Worm (Caenorhabditis elegans) whole organism, L1 larva: ENCODE results near the gene C07G3.10.

ENCODE experiments used
- aha-1 ChIP-seq: fragments of 150-350 bp; optimal IDR thresholded peaks from 2 replicates; lab custom pipeline; 2014; ENCODE audit warnings: missing biosample characterization, missing genetic modification characterization
- alr-1 ChIP-seq: fragments of 200-800 bp; sonication (Bioruptor generic); optimal IDR thresholded peaks from 2 replicates; lab custom pipeline; 2018; ENCODE audit warnings: borderline replicate concordance, mild to moderate bottlenecking, missing genetic modification characterization, missing compliant biosample characterization
- blmp-1 ChIP-seq: fragments of 150-350 bp; optimal IDR thresholded peaks from 2 replicates; lab custom pipeline; 2014; ENCODE audit warnings: missing biosample characterization, missing genetic modification characterization
- ceh-8 ChIP-seq: fragments of 200-800 bp; sonication (Bioruptor generic); optimal IDR thresholded peaks from 2 replicates; lab custom pipeline; 2018; ENCODE audit warnings: mild to moderate bottlenecking, missing genetic modification characterization, moderate library complexity, missing compliant biosample characterization
- ces-1 ChIP-seq: fragments of 150-350 bp; optimal IDR thresholded peaks from 2 replicates; lab custom pipeline; 2014; ENCODE audit warnings: missing biosample characterization, missing genetic modification reagents, missing genetic modification characterization
- dpl-1 ChIP-seq, 3 experiments: fragments of 150-350 bp in 2 of 3; sonication (generic microtip) in 1 of 3; optimal IDR thresholded peaks; 2 replicates each; lab custom pipeline; 2014 to 2017; ENCODE audit warnings: missing biosample characterization in 3 of 3, missing genetic modification characterization in 3 of 3, missing genetic modification reagents in 3 of 3
- efl-1 ChIP-seq, 4 experiments: fragments of 150-350 bp; optimal IDR thresholded peaks in 3 of 4; peaks in 1 of 4; 1 replicate in 1 of 4; 2 replicates in 3 of 4; lab custom pipeline; 2014; ENCODE audit warnings: missing biosample characterization in 2 of 4, missing genetic modification characterization in 2 of 4, missing genetic modification reagents in 2 of 4
- egl-13 ChIP-seq: sonication (generic microtip); optimal IDR thresholded peaks from 2 replicates; lab custom pipeline; 2016; ENCODE audit warnings: missing genotype, missing genetic modification reagents, missing genetic modification characterization, missing compliant biosample characterization
- elt-2 ChIP-seq: sonication (generic microtip); optimal IDR thresholded peaks from 2 replicates; lab custom pipeline; 2016; ENCODE audit warnings: missing genetic modification characterization, mild to moderate bottlenecking, inconsistent platforms, missing compliant biosample characterization, missing genetic modification reagents
- elt-3 ChIP-seq, 6 experiments: fragments of 150-350 bp in 1 of 6; sonication (generic microtip); optimal IDR thresholded peaks; 2 replicates each; lab custom pipeline; 2017 to 2018; ENCODE audit warnings: missing biosample characterization in 6 of 6, missing genetic modification characterization in 6 of 6, inconsistent platforms in 1 of 6
- fkh-10 ChIP-seq: sonication (generic microtip); optimal IDR thresholded peaks from 2 replicates; lab custom pipeline; 2017; ENCODE audit warnings: missing biosample characterization, missing genetic modification reagents, missing genetic modification characterization
- fkh-4 ChIP-seq: sonication (generic microtip); optimal IDR thresholded peaks from 2 replicates; lab custom pipeline; 2016; ENCODE audit warnings: missing compliant biosample characterization, missing genetic modification characterization, borderline replicate concordance
- fkh-8 ChIP-seq: sonication (generic microtip); optimal IDR thresholded peaks from 2 replicates; lab custom pipeline; 2016; ENCODE audit warnings: mild to moderate bottlenecking, missing genetic modification characterization, missing compliant biosample characterization
- grh-1 ChIP-seq: fragments of 200-800 bp; sonication (Bioruptor generic); IDR thresholded peaks from 2 replicates; pipeline ENCODE4 v1.3.6; 2022; ENCODE audit warnings: missing genetic modification reagents, missing genetic modification characterization, missing compliant biosample characterization
- isw-1 ChIP-seq: fragments of 200-800 bp; sonication (Bioruptor generic); IDR thresholded peaks from 2 replicates; pipeline ENCODE4 v1.3.6; 2022; ENCODE audit warnings: missing genetic modification characterization, missing compliant biosample characterization
- jun-1 ChIP-seq: fragments of 150-350 bp; optimal IDR thresholded peaks from 2 replicates; lab custom pipeline; 2014; ENCODE audit warnings: missing biosample characterization, missing genetic modification reagents, missing genetic modification characterization
- lsy-2 ChIP-seq, 2 experiments: fragments of 150-350 bp; optimal IDR thresholded peaks; 2 replicates each; lab custom pipeline; 2014; ENCODE audit warnings: missing biosample characterization in 2 of 2, missing genetic modification characterization in 2 of 2
- mep-1 ChIP-seq: fragments of 150-350 bp; optimal IDR thresholded peaks from 2 replicates; lab custom pipeline; 2014; ENCODE audit warnings: missing biosample characterization, missing genetic modification characterization
- nhr-77 ChIP-seq: fragments of 150-350 bp; optimal IDR thresholded peaks from 2 replicates; lab custom pipeline; 2014; ENCODE audit warnings: missing biosample characterization, missing genetic modification characterization
- skn-1 ChIP-seq: fragments of 150-350 bp; optimal IDR thresholded peaks from 2 replicates; lab custom pipeline; 2014; ENCODE audit warnings: missing biosample characterization, missing genetic modification characterization
- snpc-4 ChIP-seq: fragments of 150-350 bp; optimal IDR thresholded peaks from 2 replicates; lab custom pipeline; 2014; ENCODE audit warnings: missing biosample characterization, missing genetic modification characterization
- sup-37 ChIP-seq: fragments of 200-800 bp; sonication (Bioruptor generic); optimal IDR thresholded peaks from 2 replicates; lab custom pipeline; 2018; ENCODE audit warnings: mild to moderate bottlenecking, missing genetic modification characterization, missing compliant biosample characterization
- tbx-2 ChIP-seq: sonication (generic microtip); optimal IDR thresholded peaks from 2 replicates; lab custom pipeline; 2016; ENCODE audit warnings: missing genetic modification characterization, missing compliant biosample characterization
- unc-86 ChIP-seq: sonication (generic microtip); optimal IDR thresholded peaks from 2 replicates; lab custom pipeline; 2016; ENCODE audit warnings: missing genetic modification characterization, missing compliant biosample characterization
- ztf-4 ChIP-seq: fragments of 150-350 bp; optimal IDR thresholded peaks from 2 replicates; lab custom pipeline; 2014; ENCODE audit warnings: missing biosample characterization, missing genetic modification characterization

The C07G3.10 gene

ce11 chrV:3475021-3475420 lies 27.1 kb upstream of the C07G3.10 start, which contains the start of gene oac-2:
Gene oac-2, minus strand, starts transcription at chrV:3475121.
- TF ChIP-seq fkh-10 (GFP tag; lab: Kevin White, UChicago) = no peak
- no peak for TF ChIP-seq efl-1 (optimal IDR thresholded peaks at IDR 0.05; lab: Kevin White, UChicago)
- TF ChIP-seq efl-1 (GFP tag; optimal IDR thresholded peaks at IDR 0.05 in 1 of 2; lab: Kevin White, UChicago) = no peak

- TF ChIP-seq fkh-4 (tag; lab: Kevin White, UChicago) = no peak
- TF ChIP-seq ceh-8 (GFP tag; lab: Kevin White, UChicago) = no peak
- no peak for TF ChIP-seq fkh-8
- no peak for TF ChIP-seq elt-3 (tag; optimal IDR thresholded peaks at IDR 0.05; lab: Kevin White, UChicago)
- TF ChIP-seq sup-37 (GFP tag; lab: Kevin White, UChicago) = no peak
- TF ChIP-seq egl-13 (tag; lab: Kevin White, UChicago) = no peak
- TF ChIP-seq alr-1 (tag; lab: Kevin White, UChicago) = no peak
- TF ChIP-seq jun-1 (tag; lab: Kevin White, UChicago) = no peak
- TF ChIP-seq blmp-1 = no peak
- TF ChIP-seq efl-1 (optimal IDR thresholded peaks at IDR 0.05; lab: Kevin White, UChicago) = no peak
- TF ChIP-seq efl-1 (GFP tag; optimal IDR thresholded peaks at IDR 0.05 in 1 of 2; lab: Kevin White, UChicago) = no peak
- no peak for TF ChIP-seq nhr-77 (tag; lab: Kevin White, UChicago)
- TF ChIP-seq lsy-2 (tag; optimal IDR thresholded peaks at IDR 0.05; lab: Kevin White, UChicago) = no peak
- TF ChIP-seq dpl-1 (GFP tag; optimal IDR thresholded peaks at IDR 0.05; lab: Kevin White, UChicago) = no peak
- TF ChIP-seq, all 84 proteins: peak for 0
These were observed 25.9 kb upstream of the C07G3.10 start for ce11 chrV:3476228-3476627.

DNA sequence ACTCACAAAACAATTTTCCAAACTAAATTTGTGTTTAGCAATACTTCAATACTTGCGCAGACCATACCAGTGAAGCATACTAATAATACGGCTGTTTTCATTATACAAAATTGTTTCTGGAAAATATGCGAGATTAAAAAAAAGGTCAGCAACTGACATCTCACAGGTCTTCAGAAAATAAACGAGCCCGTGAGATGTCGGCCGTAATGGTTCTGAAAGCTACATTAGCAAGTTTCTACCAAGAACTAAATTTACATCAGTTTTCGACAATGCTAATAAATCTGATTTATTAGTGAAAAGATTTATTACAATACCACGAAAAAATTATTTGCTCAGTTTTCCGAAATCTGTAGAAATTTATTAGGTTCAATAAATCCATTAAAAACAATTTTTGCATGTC lies 24.6 kb upstream of the C07G3.10 start, which contains the start of gene srbc-31:
Gene srbc-31, minus strand, starts transcription at position 101 of the 400 bp plus-strand sequence.
- TF ChIP-seq grh-1 (no peak), aha-1 (no peak), tbx-2 (tag; lab: Kevin White, UChicago) (no peak), efl-1 (optimal IDR thresholded peaks at IDR 0.05; lab: Kevin White, UChicago) (no peak), efl-1 (GFP tag; optimal IDR thresholded peaks at IDR 0.05 in 1 of 2; lab: Kevin White, UChicago) (peak in 1 of 2 experiments; percentile 68), blmp-1 (no peak), isw-1 (no peak), egl-13 (tag; lab: Kevin White, UChicago) (no peak), unc-86 (tag; lab: Kevin White, UChicago) (no peak)
- TF ChIP-seq, all 84 proteins: peak for 1

- TF ChIP-seq ceh-8 (GFP tag; lab: Kevin White, UChicago) (no peak), efl-1 (optimal IDR thresholded peaks at IDR 0.05; lab: Kevin White, UChicago) (no peak), efl-1 (GFP tag; optimal IDR thresholded peaks at IDR 0.05 in 1 of 2; lab: Kevin White, UChicago) (peak in 1 of 2 experiments; percentile 9), snpc-4 (tag; lab: Kevin White, UChicago) (no peak)
These were observed 21.8 kb upstream of the C07G3.10 start, which contains the start of gene srbc-30 for ce11 chrV:3480346-3480745. Gene srbc-30, minus strand, starts transcription at chrV:3480446.

DNA sequence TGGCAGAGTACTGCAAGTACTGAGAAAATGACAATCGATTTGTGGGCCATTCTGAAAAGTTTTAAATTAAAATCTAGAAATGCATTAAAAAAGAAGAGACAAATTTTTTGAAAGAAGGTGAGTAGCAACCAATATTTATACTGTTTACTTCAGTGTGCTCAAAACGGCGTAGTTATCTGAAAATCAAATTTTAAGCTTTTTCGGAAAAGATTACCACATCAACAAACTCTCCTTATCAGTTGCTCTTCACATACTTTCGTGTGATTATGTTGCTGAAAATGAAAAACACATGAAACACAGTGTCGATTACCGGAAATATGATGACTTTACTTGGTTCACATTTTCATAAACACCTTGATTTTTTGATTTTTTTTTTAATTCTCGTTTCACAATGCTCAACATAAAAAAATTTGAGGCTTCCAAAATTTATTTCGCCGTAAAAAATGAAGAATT lies 19.5 kb upstream of the C07G3.10 start, which contains the start of gene lys-7:
Gene lys-7, minus strand, starts transcription at position 51 of the 453 bp plus-strand sequence.
- no peak for TF ChIP-seq ces-1
- peak; percentile 76 for TF ChIP-seq elt-2 (tag; lab: Kevin White, UChicago)
- no peak for TF ChIP-seq skn-1
- TF ChIP-seq, all 84 proteins: peak for 1

- no peak for TF ChIP-seq ces-1
- peak; percentile 16 for TF ChIP-seq fkh-8
- TF ChIP-seq, all 84 proteins: peak for 1
These were observed 17.4 kb upstream of the C07G3.10 start, which contains the start of gene srbc-33 for ce11 chrV:3484702-3485101. Gene srbc-33, minus strand, starts transcription at chrV:3484802.

DNA sequence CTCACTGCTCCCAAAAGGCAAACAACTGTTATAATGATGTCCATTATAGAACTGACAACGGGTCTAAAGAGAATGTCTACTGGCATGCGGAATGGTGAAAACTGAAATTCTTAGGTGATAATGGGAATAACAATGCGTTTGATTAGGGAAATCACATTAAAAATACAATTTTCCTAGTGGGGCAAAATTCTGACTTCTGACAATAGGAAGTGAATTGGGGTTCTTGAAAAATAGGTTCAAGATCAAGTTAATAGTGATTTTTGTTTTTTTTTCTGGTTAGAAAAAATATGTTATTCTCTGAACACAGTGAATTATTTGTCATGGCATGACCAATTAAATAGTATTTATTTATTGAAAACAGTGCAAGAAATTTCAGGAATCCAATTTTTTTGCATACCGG lies 15.2 kb upstream of the C07G3.10 start, which contains the start of gene srbc-32:
Gene srbc-32, minus strand, starts transcription at position 101 of the 400 bp plus-strand sequence.
- TF ChIP-seq blmp-1 (no peak), fkh-8 (no peak), mep-1 (no peak), ztf-4 (tag; lab: Kevin White, UChicago) (no peak)
- TF ChIP-seq, all 84 proteins: peak for 0
